Worm (Caenorhabditis elegans): ENCODE results near the gene ZC504.1.

ce11 chrX:10401118-10401517 is 5.8 kb upstream of the ZC504.1 start:
- TF ChIP-seq sdz-38 (tag; optimal IDR thresholded peaks at IDR 0.05) (no peak), tbx-9 (tag; optimal IDR thresholded peaks at IDR 0.05; ENCODE audit: borderline replicate concordance) (no peak), lag-1 (GFP tag; IDR thresholded peaks at IDR 0.05) (no peak), ama-1 (optimal IDR thresholded peaks at IDR 0.05) (no peak), ama-1 (GFP tag; optimal IDR thresholded peaks at IDR 0.05) (no peak), unc-130 (GFP tag; optimal IDR thresholded peaks at IDR 0.05) (no peak), unc-62 (GFP tag; optimal IDR thresholded peaks at IDR 0.05) (no peak)

Measured in whole organism, young adult.